Worm (Caenorhabditis elegans) whole organism, L1 larva: Measurements from ENCODE around the gene arrd-14.

Experiments used
- C04F5.9 ChIP-seq: sonication (generic microtip); optimal IDR thresholded peaks from 2 replicates; lab custom pipeline; 2016; ENCODE audit warnings: missing genetic modification characterization, missing compliant biosample characterization
- aly-2 ChIP-seq: fragments of 150-350 bp; optimal IDR thresholded peaks from 2 replicates; lab custom pipeline; 2014; ENCODE audit warnings: missing biosample characterization, missing genetic modification characterization
- ama-1 ChIP-seq: fragments of 150-350 bp; optimal IDR thresholded peaks from 2 replicates; lab custom pipeline; 2014
- ceh-8 ChIP-seq: fragments of 200-800 bp; sonication (Bioruptor generic); optimal IDR thresholded peaks from 2 replicates; lab custom pipeline; 2018; ENCODE audit warnings: mild to moderate bottlenecking, missing genetic modification characterization, moderate library complexity, missing compliant biosample characterization
- ces-1 ChIP-seq: fragments of 150-350 bp; optimal IDR thresholded peaks from 2 replicates; lab custom pipeline; 2014; ENCODE audit warnings: missing biosample characterization, missing genetic modification reagents, missing genetic modification characterization
- egl-27 ChIP-seq, 2 experiments: fragments of 150-350 bp in 1 of 2; sonication (generic microtip); optimal IDR thresholded peaks; 3 replicates each; lab custom pipeline; 2017 to 2018; ENCODE audit warnings: missing biosample characterization in 2 of 2, missing genetic modification characterization in 2 of 2, missing genetic modification reagents in 2 of 2
- elt-2 ChIP-seq: sonication (generic microtip); optimal IDR thresholded peaks from 2 replicates; lab custom pipeline; 2016; ENCODE audit warnings: missing genetic modification characterization, mild to moderate bottlenecking, inconsistent platforms, missing compliant biosample characterization, missing genetic modification reagents
- fkh-10 ChIP-seq: sonication (generic microtip); optimal IDR thresholded peaks from 2 replicates; lab custom pipeline; 2017; ENCODE audit warnings: missing biosample characterization, missing genetic modification reagents, missing genetic modification characterization
- mdl-1 ChIP-seq, 2 experiments: fragments of 150-350 bp; optimal IDR thresholded peaks; 2 replicates each; lab custom pipeline; 2014 to 2017; ENCODE audit warnings: missing biosample characterization in 2 of 2, missing genetic modification characterization in 2 of 2, inconsistent platforms in 1 of 2
- snu-23 ChIP-seq: sonication (generic microtip); optimal IDR thresholded peaks from 2 replicates; lab custom pipeline; 2016; ENCODE audit warnings: missing genetic modification characterization, missing compliant biosample characterization
- ztf-11 ChIP-seq, 2 experiments: sonication (generic microtip); optimal IDR thresholded peaks; 2 replicates each; lab custom pipeline; 2016 to 2017; ENCODE audit warnings: missing genetic modification characterization in 2 of 2, missing biosample characterization in 1 of 2, missing compliant biosample characterization in 1 of 2

DNA sequence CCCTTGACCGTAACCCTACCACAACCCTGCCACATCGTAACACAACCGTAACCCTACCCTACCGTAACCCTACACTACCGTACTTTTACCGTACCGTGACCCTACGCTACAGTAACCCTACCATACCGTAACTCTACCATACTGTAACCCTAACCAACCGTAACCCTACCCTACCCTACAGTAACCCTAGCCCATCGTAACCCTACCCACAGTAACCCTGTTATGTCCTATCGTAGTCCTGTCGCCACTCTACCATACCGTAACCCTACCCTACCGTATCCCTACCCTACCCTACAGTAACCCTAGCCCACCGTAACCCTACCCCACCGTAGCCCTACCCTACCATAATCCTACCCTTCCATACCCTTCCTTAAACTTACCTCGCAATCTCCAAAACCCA, 31.5 kb upstream of the arrd-14 start:
- TF ChIP-seq fkh-10 (GFP tag; lab: Kevin White, UChicago) (no peak), ama-1 (lab: Kevin White, UChicago) (no peak), ztf-11 (tag; optimal IDR thresholded peaks at IDR 0.05; lab: Kevin White, UChicago) (no peak), mdl-1 (tag; optimal IDR thresholded peaks at IDR 0.05; lab: Kevin White, UChicago) (no peak), ces-1 (GFP tag; lab: Kevin White, UChicago) (no peak), elt-2 (no peak), ceh-8 (GFP tag; lab: Kevin White, UChicago) (no peak), egl-27 (tag; optimal IDR thresholded peaks at IDR 0.05; lab: Kevin White, UChicago) (no peak), aly-2 (tag; lab: Kevin White, UChicago) (no peak), snu-23 (no peak), C04F5.9 (tag; lab: Kevin White, UChicago) (no peak)
